Fruit fly (Drosophila melanogaster) whole organism, pupa: Measurements from ENCODE around the gene hiw.

Experiments
- CG10348 ChIP-seq: fragments of 200-800 bp; sonication (Bioruptor generic); IDR thresholded peaks from 2 replicates; pipeline ENCODE4 v1.3.6; 2022; ENCODE audit warnings: missing biosample characterization, missing genetic modification characterization
- CG8159 ChIP-seq: fragments of 200-800 bp; sonication (Bioruptor generic); optimal IDR thresholded peaks from 3 replicates; lab custom pipeline; 2018; ENCODE audit warnings: missing biosample characterization, mild to moderate bottlenecking, missing genetic modification characterization, moderate library complexity
- Pif1B ChIP-seq: fragments of 200-800 bp; sonication (Bioruptor generic); optimal IDR thresholded peaks from 3 replicates; lab custom pipeline; 2016; ENCODE audit warnings: missing biosample characterization, missing genetic modification characterization
- Snoo ChIP-seq: fragments of 200-800 bp; sonication (Bioruptor generic); optimal IDR thresholded peaks from 3 replicates; lab custom pipeline; 2017; ENCODE audit warnings: missing biosample characterization, mild to moderate bottlenecking, missing genetic modification characterization, inconsistent platforms

dm6 chrX:15070137-15070536 lies 6.9 kb upstream of the hiw start:
- TF ChIP-seq CG8159 (tag; lab: Kevin White, UChicago) = no peak
- no peak for TF ChIP-seq Snoo (tag; lab: Kevin White, UChicago)
- TF ChIP-seq CG10348 (GFP tag; lab: Robert Waterston, UW) = no peak
- TF ChIP-seq Pif1B = no peak
